Fruit fly (Drosophila melanogaster) whole organism, pupa: ENCODE measurements around the gene santa-maria.

Experiments used
- CG15710 ChIP-seq: fragments of 200-800 bp; sonication (Bioruptor generic); optimal IDR thresholded peaks from 2 replicates; lab custom pipeline; 2018; ENCODE audit warnings: missing biosample characterization, mild to moderate bottlenecking, missing genetic modification characterization, moderate library complexity
- EcR ChIP-seq: fragments of 200-800 bp; sonication (Bioruptor generic); optimal IDR thresholded peaks from 3 replicates; lab custom pipeline; 2019; ENCODE audit warnings: missing biosample characterization, missing genetic modification characterization, mild to moderate bottlenecking, moderate library complexity, missing genetic modification reagents

DNA sequence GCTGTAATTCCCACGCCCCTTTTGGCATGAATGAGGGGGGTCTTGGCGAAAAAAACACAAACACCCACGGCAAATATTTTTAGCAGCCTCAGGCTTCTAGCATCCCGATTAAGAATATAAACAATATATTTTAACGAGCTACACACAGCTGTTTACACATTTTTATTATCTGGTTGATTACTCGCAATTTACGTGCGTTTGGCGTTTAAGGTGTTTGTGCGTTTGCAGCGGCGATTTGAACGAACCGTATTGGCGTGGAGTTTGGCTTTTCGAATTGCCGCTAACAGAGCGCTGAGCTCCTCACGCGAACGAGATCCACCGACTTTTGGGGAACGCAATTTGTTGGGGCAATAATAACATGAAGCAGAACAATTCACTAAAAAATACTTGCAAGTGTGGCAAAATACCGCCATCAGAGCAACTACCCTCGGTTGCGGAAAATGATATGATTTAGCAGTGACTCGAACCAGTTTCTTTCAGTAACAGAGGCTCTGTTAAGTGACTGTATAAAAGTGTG, 45.0 kb upstream of the santa-maria start, which contains the start of gene Ziz:
- TF ChIP-seq CG15710 (tag; lab: Kevin White, UChicago) (no peak), EcR (peak; percentile 22)
